Worm (Caenorhabditis elegans): ENCODE data around the gene pqn-79.

- TF ChIP-seq pag-3 (tag; optimal IDR thresholded peaks at IDR 0.05; ENCODE audit: borderline replicate concordance, insufficient read depth) (no peak), unc-62 (GFP tag; optimal IDR thresholded peaks at IDR 0.05) (no peak)
Measured at ce11 chrIV:15561223-15561656, 34.1 kb upstream of the pqn-79 start.
